Worm (Caenorhabditis elegans): ENCODE measurements around the gene dars-1.

Gene dars-1

DNA sequence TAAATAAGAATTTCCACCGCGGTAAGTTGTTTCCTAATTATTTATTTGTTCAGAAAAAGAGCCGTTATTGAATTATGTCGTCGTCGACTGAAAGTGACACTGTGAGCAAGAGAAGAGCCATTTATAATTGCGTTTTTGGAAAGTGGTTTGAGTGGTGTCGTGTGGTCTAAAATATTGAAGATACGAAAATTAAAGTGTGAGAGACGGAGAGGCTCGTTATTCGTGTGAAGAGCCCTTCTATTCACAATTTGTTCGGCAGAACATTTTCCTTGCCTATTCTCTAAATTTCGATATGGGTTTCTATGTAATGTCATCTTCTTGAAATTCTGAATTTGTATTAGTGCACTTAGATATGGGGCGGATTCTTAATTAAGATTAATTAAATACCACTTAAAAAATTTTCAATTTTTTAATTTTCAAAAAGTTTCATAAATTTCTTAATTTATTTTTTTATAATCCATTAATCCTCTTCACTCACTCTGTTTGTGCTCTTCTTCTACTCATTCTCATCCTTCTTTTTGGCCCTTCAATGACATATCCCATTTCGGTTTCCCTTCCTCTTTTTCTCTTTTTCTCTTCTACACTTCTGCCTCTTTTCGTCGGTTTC lies 18.9 kb upstream of the dars-1 start:
- TF ChIP-seq aly-2 (tag; optimal IDR thresholded peaks at IDR 0.05) (peak; percentile 57), rnt-1 (tag; optimal IDR thresholded peaks at IDR 0.05) (peak; percentile 7), unc-86 (tag; optimal IDR thresholded peaks at IDR 0.05) (no peak), snpc-4 (tag; optimal IDR thresholded peaks at IDR 0.05) (no peak), lin-35 (GFP tag; optimal IDR thresholded peaks at IDR 0.05) (peak in 1 of 2 experiments; percentile 27), efl-1 (optimal IDR thresholded peaks at IDR 0.05) (peak; percentile 2 to 9), efl-1 (GFP tag; optimal IDR thresholded peaks at IDR 0.05 in 1 of 2) (peak in 1 of 2 experiments; percentile 91), sup-37 (GFP tag; optimal IDR thresholded peaks at IDR 0.05) (no peak), nhr-20 (tag; optimal IDR thresholded peaks at IDR 0.05) (peak; percentile 14), dsc-1 (tag; optimal IDR thresholded peaks at IDR 0.05) (no peak), fkh-10 (GFP tag; optimal IDR thresholded peaks at IDR 0.05) (peak; percentile 36), alr-1 (tag; optimal IDR thresholded peaks at IDR 0.05; ENCODE audit: borderline replicate concordance) (no peak), swsn-7 (tag; optimal IDR thresholded peaks at IDR 0.05) (no peak), ama-1 (optimal IDR thresholded peaks at IDR 0.05) (peak; percentile 56), lin-14 (GFP tag; optimal IDR thresholded peaks at IDR 0.05) (peak; percentile 25), lin-13 (GFP tag; optimal IDR thresholded peaks at IDR 0.05) (peak; percentile 17), ztf-4 (tag; optimal IDR thresholded peaks at IDR 0.05) (peak; percentile 51), ceh-8 (GFP tag; optimal IDR thresholded peaks at IDR 0.05) (no peak), nhr-90 (tag; optimal IDR thresholded peaks at IDR 0.05; ENCODE audit: poor library complexity) (no peak), zag-1 (tag; optimal IDR thresholded peaks at IDR 0.05) (no peak), C34B4.2 (tag; optimal IDR thresholded peaks at IDR 0.05) (no peak), blmp-1 (tag; optimal IDR thresholded peaks at IDR 0.05) (no peak), vab-15 (tag; optimal IDR thresholded peaks at IDR 0.05) (no peak), nhr-71 (tag; optimal IDR thresholded peaks at IDR 0.05) (peak; percentile 55), efl-3 (GFP tag; optimal IDR thresholded peaks at IDR 0.05) (no peak), snu-23 (GFP tag; optimal IDR thresholded peaks at IDR 0.05) (peak; percentile 51), C04F5.9 (tag; optimal IDR thresholded peaks at IDR 0.05) (no peak), ces-1 (GFP tag; optimal IDR thresholded peaks at IDR 0.05) (no peak), elt-2 (tag; optimal IDR thresholded peaks at IDR 0.05) (no peak), fos-1 (tag; optimal IDR thresholded peaks at IDR 0.05) (no peak), lsy-2 (tag; optimal IDR thresholded peaks at IDR 0.05) (peak; percentile 2 to 43)

DNA sequence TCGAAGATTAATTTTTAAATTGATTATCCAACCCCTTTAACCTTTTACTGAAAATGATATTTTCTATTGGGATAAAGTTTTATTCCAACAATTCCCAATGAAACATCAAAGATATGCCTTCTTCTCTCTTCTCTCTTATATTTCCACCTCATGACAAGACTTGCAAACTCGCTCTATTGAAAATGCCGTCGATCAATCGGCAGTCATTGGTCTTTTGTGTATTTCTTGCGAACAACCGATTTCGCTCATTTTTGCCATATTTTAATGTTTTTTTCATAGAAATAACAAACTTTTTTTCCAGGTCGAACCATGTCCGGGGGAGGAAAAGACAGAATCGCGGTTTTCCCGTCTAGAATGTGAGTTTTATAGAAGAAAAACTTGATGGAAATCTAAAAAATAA lies 16.8 kb upstream of the dars-1 start, which contains the start of gene vha-14:
vha-14 (plus strand) TSS at position 302 of the 400 bp plus-strand sequence.
- TF ChIP-seq unc-86 (tag; optimal IDR thresholded peaks at IDR 0.05) (no peak), vab-15 (tag; optimal IDR thresholded peaks at IDR 0.05) (no peak), egl-13 (tag; optimal IDR thresholded peaks at IDR 0.05) (no peak), nhr-11 (tag; optimal IDR thresholded peaks at IDR 0.05) (no peak), C34B4.2 (tag; optimal IDR thresholded peaks at IDR 0.05) (no peak), unc-130 (tag; optimal IDR thresholded peaks at IDR 0.05) (peak; percentile 42), swsn-7 (tag; optimal IDR thresholded peaks at IDR 0.05) (no peak), aha-1 (tag; optimal IDR thresholded peaks at IDR 0.05) (no peak), nhr-76 (tag; optimal IDR thresholded peaks at IDR 0.05) (no peak), elt-2 (tag; optimal IDR thresholded peaks at IDR 0.05) (no peak), lin-15B (tag; optimal IDR thresholded peaks at IDR 0.05) (peak; percentile 49), rnt-1 (tag; optimal IDR thresholded peaks at IDR 0.05) (no peak), efl-1 (optimal IDR thresholded peaks at IDR 0.05) (peak; percentile 45 to 57), efl-1 (GFP tag; optimal IDR thresholded peaks at IDR 0.05 in 1 of 2) (peak; percentile 52 to 79), fkh-8 (tag; optimal IDR thresholded peaks at IDR 0.05) (no peak), nhr-19 (GFP tag; conservative IDR thresholded peaks at IDR 0.05) (no peak), ceh-63 (GFP tag; optimal IDR thresholded peaks at IDR 0.05) (no peak), fkh-10 (GFP tag; optimal IDR thresholded peaks at IDR 0.05) (no peak), nhr-237 (tag; optimal IDR thresholded peaks at IDR 0.05) (no peak), ceh-90 (tag; optimal IDR thresholded peaks at IDR 0.05) (no peak), hpl-2 (GFP tag; optimal IDR thresholded peaks at IDR 0.05) (no peak), jun-1 (tag; optimal IDR thresholded peaks at IDR 0.05) (no peak), alr-1 (tag; optimal IDR thresholded peaks at IDR 0.05; ENCODE audit: borderline replicate concordance) (no peak), Y116A8C.19 (tag; optimal IDR thresholded peaks at IDR 0.05; ENCODE audit: borderline replicate concordance) (no peak), hlh-17 (GFP tag; optimal IDR thresholded peaks at IDR 0.05; ENCODE audit: borderline replicate concordance) (no peak), grh-1 (GFP tag; IDR thresholded peaks at IDR 0.05) (no peak), fkh-4 (tag; optimal IDR thresholded peaks at IDR 0.05; ENCODE audit: borderline replicate concordance) (no peak), nhr-84 (tag; optimal IDR thresholded peaks at IDR 0.05) (no peak), ceh-82 (tag; optimal IDR thresholded peaks at IDR 0.05) (peak in 1 of 3 experiments; percentile 65), sptf-1 (tag; optimal IDR thresholded peaks at IDR 0.05) (no peak), mdl-1 (tag; optimal IDR thresholded peaks at IDR 0.05) (no peak)
